Fruit fly (Drosophila melanogaster) Kc167 (cell line): ENCODE results near the gene CG4511.

Experiments used
- Myc ChIP-seq: fragments of >200 bp; optimal IDR thresholded peaks from 2 replicates; lab custom pipeline; 2017; ENCODE audit warnings: missing external identifiers
- insv ChIP-seq: fragments of >200 bp; optimal IDR thresholded peaks from 3 replicates; lab custom pipeline; 2018; ENCODE audit warnings: missing external identifiers
- psq ChIP-seq: fragments of >200 bp; optimal IDR thresholded peaks from 2 replicates; lab custom pipeline; 2017; ENCODE audit warnings: missing external identifiers

- TF ChIP-seq insv (no peak), Myc (lab: Kevin White, UChicago) (no peak), psq (lab: Kevin White, UChicago) (no peak)
Observed at dm6 chr3R:10884678-10885421, 30.5 kb downstream of the CG4511 start, which contains the start of gene CG14696.
